Fruit fly (Drosophila melanogaster): Measurements from ENCODE around the gene nab.
A peak's percentile ranks its signal among the peaks of the same experiment; 100 is the strongest.

nab gene

dm6 chr3L:4193730-4194649 is 33.3 kb upstream of the nab start, which contains the start of gene CG43367 (continued):
- TF ChIP-seq fd64A (GFP tag; optimal IDR thresholded peaks at IDR 0.05) (no peak), E2f2 (GFP tag; IDR thresholded peaks at IDR 0.05) (peak; percentile 97), Gug (GFP tag; IDR thresholded peaks at IDR 0.05) (no peak), CG13775 (GFP tag; optimal IDR thresholded peaks at IDR 0.05) (no peak), eyg (GFP tag; optimal IDR thresholded peaks at IDR 0.05) (no peak), CG4282 (GFP tag; optimal IDR thresholded peaks at IDR 0.05) (no peak), nau (GFP tag; optimal IDR thresholded peaks at IDR 0.05) (no peak), dati (GFP tag; IDR thresholded peaks at IDR 0.05) (no peak), zfh1 (GFP tag; IDR thresholded peaks at IDR 0.05) (0 out of 3 replicates have a peak, but pooled peaks have one; percentile 12), CG11085 (GFP tag; IDR thresholded peaks at IDR 0.05) (no peak), insv (GFP tag; optimal IDR thresholded peaks at IDR 0.05) (peak in 1 of 2 experiments; percentile 47), CrebB (tag; optimal IDR thresholded peaks at IDR 0.05) (no peak), CG16815 (GFP tag; optimal IDR thresholded peaks at IDR 0.05) (no peak), CG16779 (GFP tag; IDR thresholded peaks at IDR 0.05) (no peak), CG6272 (GFP tag; IDR thresholded peaks at IDR 0.05) (no peak), CG7357 (GFP tag; IDR thresholded peaks at IDR 0.05) (no peak), mirr (GFP tag; optimal IDR thresholded peaks at IDR 0.05) (no peak), CG11560 (tag; IDR thresholded peaks at IDR 0.05) (no peak), Bgb (GFP tag; IDR thresholded peaks at IDR 0.05; ENCODE audit: partially characterized antibody) (no peak), CG1602 (GFP tag; optimal IDR thresholded peaks at IDR 0.05) (no peak), CG6765 (GFP tag; optimal IDR thresholded peaks at IDR 0.05) (no peak), B-H2 (GFP tag; optimal IDR thresholded peaks at IDR 0.05) (no peak), CG15011 (GFP tag; optimal IDR thresholded peaks at IDR 0.05) (no peak), Ravus (GFP tag; IDR thresholded peaks at IDR 0.05) (no peak), Bdp1 (GFP tag; optimal IDR thresholded peaks at IDR 0.05) (no peak), CG14860 (GFP tag; IDR thresholded peaks at IDR 0.05; ENCODE audit: partially characterized antibody) (no peak), gsb (GFP tag; IDR thresholded peaks at IDR 0.05) (no peak), CG9817 (tag; optimal IDR thresholded peaks at IDR 0.05) (no peak), run (tag; optimal IDR thresholded peaks at IDR 0.05) (no peak), tgo (GFP tag; IDR thresholded peaks at IDR 0.05) (no peak), Hr78 (GFP tag; optimal IDR thresholded peaks at IDR 0.05) (no peak), wek (GFP tag; optimal IDR thresholded peaks at IDR 0.05) (no peak), CG31388 (GFP tag; optimal IDR thresholded peaks at IDR 0.05) (no peak), CG5245 (GFP tag; optimal IDR thresholded peaks at IDR 0.05) (no peak), CG31441 (GFP tag; IDR thresholded peaks at IDR 0.05) (no peak), CG3065 (GFP tag; optimal IDR thresholded peaks at IDR 0.05) (no peak), MBD-R2 (GFP tag; IDR thresholded peaks at IDR 0.05) (peak; percentile 89), nerfin-1 (tag; optimal IDR thresholded peaks at IDR 0.05) (peak; percentile 8), D (optimal IDR thresholded peaks at IDR 0.05) (no peak), D (GFP tag; optimal IDR thresholded peaks at IDR 0.05) (no peak), sqz (GFP tag; optimal IDR thresholded peaks at IDR 0.05) (no peak), sisA (GFP tag; IDR thresholded peaks at IDR 0.05) (no peak), nerfin-2 (GFP tag; IDR thresholded peaks at IDR 0.05; ENCODE audit: partially characterized antibody) (no peak), CG30020 (tag; optimal IDR thresholded peaks at IDR 0.05) (no peak), NK7.1 (GFP tag; optimal IDR thresholded peaks at IDR 0.05) (no peak), CG18262 (tag; optimal IDR thresholded peaks at IDR 0.05) (no peak), CG3281 (GFP tag; optimal IDR thresholded peaks at IDR 0.05) (no peak), CG2678 (tag; optimal IDR thresholded peaks at IDR 0.05) (no peak), ems (GFP tag; optimal IDR thresholded peaks at IDR 0.05) (no peak), CG5953 (GFP tag; IDR thresholded peaks at IDR 0.05) (no peak)

All from whole organism, embryonic.